Worm (Caenorhabditis elegans) whole organism, dauer: Measurements from ENCODE around the gene srr-1.

ENCODE experiments used
- unc-62 ChIP-seq: sonication (generic microtip); optimal IDR thresholded peaks from 2 replicates; lab custom pipeline; 2017; ENCODE audit warnings: missing biosample characterization, missing genetic modification reagents, missing genetic modification characterization

The srr-1 gene

DNA sequence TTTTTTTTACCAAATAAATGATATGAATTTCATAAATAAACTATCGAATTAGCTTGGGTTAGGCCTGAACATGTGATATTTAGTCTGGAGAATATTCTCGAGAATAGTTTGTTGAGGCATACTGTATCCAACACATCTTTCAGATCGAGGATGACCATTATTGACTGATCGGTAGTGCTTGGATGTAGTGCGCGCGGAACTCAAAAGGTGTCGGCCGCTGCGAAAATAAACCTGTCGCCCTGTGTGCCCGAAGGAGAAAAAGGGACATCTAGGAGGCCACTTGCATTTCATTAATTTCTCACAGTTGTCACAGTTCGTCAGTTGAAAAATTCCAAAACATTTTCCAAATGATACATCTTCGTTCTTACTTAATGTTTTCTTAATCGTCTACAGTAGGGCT is 10.6 kb upstream of the srr-1 start:
- TF ChIP-seq unc-62 (GFP tag; lab: Kevin White, UChicago), result no peak

DNA sequence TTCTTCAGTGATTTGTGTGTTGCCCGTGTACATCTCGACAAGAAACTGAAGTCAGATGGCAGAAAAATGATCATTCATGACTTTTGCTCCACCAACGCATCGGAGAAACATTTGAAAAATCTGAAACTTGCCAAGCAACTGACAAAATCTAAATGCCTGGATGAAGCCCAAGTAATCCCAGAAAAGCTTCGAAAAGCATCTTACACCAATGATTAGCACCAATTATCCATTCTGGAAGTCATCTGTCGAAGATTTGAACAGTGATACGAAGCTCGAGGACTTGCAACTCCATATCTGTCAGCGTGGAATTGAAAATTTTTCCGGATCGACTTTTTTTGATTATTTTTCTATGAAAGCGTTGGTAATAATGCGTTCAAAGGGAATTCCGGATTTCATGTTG is 9.9 kb upstream of the srr-1 start:
- TF ChIP-seq unc-62 (GFP tag; lab: Kevin White, UChicago), result no peak

DNA sequence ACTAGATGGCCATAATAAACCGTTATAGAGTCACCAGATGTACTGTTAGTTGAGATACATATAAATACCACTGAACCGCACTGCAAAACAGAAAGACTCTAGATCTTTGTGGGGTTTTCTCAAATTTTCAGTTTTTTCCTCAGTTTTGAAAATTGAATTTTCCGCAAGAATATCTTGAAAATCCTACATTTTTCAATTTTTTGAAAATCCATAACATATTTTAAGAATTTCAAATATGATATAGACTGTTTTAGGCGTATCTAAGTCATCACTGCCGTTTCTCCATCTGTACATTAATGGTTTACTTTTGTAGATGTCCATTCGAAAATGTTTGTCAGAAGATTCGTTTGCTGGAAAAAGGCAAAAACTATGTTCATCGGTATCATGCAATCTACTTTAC is 8.3 kb upstream of the srr-1 start, which contains the start of gene F42E8.1:
Gene F42E8.1, plus strand, starts transcription at position 301 of the 400 bp plus-strand sequence.
- no peak for TF ChIP-seq unc-62 (GFP tag; lab: Kevin White, UChicago)

DNA sequence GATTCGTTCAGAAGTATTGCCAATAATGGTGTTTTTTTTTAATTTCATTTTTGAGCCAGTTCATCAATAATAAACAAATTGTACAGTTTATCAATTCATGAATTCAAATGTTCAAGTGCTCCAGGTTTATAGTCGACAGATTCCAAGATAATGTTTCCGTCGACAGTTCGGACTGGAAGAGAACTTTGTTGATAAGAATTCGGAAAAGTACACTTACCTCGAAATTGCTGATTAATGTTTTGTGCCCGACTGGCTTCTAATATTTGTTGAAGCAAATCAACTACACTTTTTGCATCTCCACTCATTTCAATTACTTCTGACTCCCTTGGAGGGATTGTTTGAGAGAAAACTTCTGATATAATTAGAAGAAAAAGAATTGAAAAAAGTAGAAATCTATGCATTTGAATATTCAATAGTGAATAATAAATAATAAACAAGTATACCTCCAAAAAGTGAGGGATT is 4.4 kb downstream of the srr-1 start, which contains the start of gene W07G4.8:
Gene W07G4.8, minus strand, starts transcription at position 412 of the 462 bp plus-strand sequence.
- no peak for TF ChIP-seq unc-62 (GFP tag; lab: Kevin White, UChicago)

DNA sequence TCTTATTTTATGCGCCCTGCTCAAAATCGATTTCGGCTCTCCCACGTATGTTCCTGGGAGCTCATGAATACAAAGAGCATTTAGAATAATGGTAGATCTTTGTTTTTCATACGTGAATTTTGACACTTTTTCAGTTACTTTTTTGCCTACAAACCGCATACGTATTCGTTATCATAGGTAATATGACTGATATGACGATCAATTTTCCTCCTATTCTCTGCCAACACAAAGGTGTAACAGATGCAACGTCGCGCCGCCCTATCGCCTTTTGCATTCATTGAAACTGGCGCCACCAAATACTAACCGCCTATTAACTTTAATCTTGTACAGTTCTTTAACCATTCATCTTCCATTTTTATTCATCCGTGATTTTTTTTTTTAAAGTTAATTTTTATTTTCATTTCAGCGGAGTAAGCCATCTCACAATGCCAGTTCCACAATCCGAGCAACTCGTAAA is 5.9 kb downstream of the srr-1 start, which contains the start of gene W07G4.5:
Gene W07G4.5, plus strand, starts transcription at position 407 of the 457 bp plus-strand sequence.
- TF ChIP-seq unc-62 (GFP tag; lab: Kevin White, UChicago), result no peak

DNA sequence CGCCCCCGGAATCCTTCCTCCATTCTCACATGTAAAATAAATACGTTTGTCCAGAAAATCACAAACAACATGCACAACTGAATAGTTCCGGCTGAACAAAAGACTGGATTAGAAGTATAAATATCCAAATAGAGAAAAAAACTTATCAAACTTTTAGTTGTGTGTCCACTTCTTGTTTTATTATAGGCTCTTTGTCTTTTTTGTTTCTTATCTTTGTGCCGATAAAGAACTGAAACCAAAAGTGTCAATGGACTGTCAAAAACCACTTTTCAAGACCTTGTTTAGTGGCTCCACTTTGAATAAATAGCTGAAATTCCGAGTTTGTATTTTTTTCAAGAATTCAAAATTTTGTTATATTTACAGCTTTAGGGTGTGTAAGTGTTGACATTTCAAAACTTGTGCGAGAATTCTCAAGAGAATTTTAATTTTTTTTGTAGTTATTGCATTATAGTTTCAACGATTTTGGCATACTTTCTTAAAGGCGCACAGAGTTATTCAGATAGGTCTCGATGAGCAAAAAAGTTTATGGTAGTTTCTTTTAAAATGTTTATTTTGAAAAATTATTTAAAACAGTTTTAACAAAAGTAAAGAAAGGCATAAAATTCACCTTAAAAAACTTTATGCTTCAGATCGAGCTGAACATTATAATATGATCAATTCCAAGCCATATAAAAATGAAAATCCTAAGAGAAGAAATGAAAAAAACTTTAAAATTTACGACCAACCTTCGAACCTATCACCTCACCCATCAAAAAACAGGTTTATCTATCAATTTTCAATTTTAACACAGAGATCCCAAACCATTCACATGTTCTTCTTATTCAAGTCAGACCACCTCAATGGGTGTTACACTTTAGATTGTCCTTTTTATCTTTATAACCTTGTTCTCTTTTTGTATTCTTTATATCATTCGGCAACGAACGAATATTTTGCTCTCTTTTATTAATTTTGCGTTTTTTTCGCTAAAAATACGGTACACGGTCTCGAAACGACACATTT is 7.1 kb downstream of the srr-1 start:
- TF ChIP-seq unc-62 (GFP tag; lab: Kevin White, UChicago), result no peak

DNA sequence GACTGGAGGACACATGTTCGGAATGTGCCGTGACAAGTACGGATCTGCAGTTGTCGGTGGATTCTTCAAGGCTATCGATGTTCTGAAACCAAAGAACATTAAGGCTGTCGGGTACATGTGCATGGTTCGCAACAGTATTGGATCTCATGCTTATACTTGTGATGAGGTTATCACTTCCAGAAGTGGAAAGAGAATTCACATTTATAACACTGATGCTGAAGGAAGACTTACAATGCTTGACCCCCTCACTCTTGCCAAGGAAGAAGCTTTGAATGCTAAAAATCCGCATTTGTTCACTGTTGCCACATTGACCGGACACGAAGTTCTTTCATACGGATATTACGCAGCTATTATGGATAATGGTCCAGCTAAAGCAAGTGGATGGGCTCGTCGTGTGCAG is 8.5 kb downstream of the srr-1 start:
- TF ChIP-seq unc-62 (GFP tag; lab: Kevin White, UChicago), result no peak

DNA sequence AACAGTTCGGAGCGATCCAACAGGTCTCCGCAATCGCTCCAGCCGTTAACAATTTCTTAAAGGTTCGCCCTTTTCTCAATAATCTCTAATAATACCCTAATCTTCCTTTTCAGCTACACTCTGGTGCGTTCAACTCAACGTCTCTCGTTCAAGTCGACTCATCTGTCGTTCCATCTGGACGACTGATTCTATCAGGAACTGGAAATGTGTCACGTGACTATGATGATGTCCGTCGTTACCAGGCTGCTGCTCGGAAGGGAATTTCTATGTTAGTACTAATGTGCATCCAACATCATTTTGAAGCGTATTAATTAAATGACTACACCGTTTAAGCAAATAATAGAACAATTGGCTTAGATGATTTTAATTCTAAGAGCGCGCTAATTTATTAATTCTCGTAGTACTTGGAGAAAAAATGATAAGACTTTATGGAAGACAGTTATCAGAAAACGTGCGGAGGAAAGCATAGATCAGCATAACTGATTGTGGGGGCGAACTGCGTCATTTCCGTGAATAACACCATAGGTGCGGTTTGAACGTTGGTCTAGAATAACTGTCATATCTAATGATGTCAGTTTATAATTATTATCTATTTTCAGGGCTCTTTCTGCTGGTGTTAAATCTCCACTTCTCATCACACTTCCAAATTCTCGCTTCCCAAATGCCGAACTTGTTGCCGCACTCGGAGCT is 9.6 kb downstream of the srr-1 start:
- no peak for TF ChIP-seq unc-62 (GFP tag; lab: Kevin White, UChicago)

DNA sequence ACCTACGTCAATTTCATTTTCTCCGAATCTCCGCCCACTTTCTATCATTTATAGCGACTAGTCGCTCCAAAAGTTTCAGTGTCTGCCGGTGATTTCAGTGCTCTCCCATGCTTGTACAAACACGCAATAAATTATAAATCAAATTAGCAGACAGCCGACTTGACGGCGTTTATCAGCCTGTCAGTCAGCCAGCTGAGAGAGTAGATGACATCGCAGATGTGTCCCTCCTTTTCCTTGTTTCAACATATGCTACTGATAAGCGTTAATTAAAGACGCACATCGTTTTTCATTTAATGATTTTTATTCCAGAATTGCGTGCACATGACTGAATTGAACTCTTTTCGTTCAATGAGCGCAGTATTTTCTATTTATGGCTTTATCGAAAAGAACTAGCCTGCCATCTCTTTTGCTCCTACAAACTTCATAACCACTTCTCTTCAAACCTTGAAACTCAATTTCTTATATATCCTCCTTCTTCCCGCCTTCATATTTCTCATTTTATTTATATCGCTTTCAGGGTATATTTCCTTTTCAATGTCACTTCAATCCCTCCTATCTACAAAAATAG is 10.3 kb downstream of the srr-1 start, which contains the start of gene lap-2:
Gene lap-2, plus strand, starts transcription at position 518 of the 568 bp plus-strand sequence.
- no peak for TF ChIP-seq unc-62 (GFP tag; lab: Kevin White, UChicago)

DNA sequence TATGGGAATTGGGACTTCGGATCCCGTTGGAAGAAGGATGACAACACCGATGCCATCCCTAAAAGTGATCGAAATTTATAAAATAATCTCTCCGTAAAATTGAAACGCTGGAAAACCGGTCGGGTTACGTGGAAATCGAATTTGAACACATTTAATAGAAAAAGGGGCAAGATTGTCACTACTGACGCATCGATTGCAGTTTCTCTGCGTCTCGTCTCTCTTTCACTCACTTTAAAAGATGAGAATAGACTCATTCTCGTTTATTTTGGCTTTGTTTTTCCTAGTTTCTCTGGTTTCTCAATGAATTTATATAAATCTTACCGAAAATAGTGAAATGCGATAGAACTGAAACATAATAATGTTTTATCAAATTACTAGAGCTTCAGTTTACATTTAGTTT is 11.9 kb downstream of the srr-1 start, which contains the start of gene scyl-1:
Gene scyl-1, minus strand, starts transcription at position 56 of the 400 bp plus-strand sequence.
- TF ChIP-seq unc-62 (GFP tag; lab: Kevin White, UChicago), result no peak

DNA sequence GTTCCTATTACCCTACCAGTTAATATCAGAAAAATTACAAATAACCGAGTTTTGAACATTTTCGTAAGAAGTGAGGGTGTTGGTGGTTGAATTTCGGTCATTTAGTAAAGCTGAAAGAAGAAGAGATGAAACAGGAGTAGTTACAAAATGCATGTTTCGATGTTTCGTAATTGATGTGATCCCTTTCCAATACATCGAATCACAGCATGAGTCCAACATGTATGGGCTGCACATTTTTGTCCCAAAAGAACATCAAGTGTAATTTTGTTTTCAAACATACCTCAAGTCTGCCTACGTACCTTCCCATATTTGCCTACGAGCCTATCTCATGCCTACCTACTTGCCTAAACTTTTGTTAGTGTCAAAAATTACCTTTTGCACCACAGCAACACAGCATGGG is 17.1 kb downstream of the srr-1 start, which contains the start of gene W07G4.2:
Gene W07G4.2, minus strand, starts transcription at position 101 of the 400 bp plus-strand sequence.
- no peak for TF ChIP-seq unc-62 (GFP tag; lab: Kevin White, UChicago)

DNA sequence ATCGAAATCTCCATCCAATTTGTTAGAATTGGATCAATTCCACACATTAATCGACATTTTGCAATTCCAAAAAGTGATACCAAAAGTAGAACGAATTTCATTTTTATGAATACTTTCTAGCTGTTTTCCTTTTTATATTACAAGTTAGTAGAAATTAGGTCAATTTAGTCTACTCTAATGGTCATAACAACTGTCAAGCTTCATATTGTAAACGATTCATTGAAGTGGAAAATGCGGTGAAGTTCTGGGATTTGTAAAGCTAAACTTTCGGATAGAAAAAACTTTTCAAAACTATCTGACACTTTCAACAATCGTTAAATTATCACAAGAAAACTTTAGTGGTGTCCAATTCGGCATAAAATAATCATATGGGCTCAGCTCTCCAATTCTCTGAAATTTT is 18.9 kb downstream of the srr-1 start, which contains the start of gene W07G4.7:
Gene W07G4.7, minus strand, starts transcription at position 101 of the 400 bp plus-strand sequence.
- TF ChIP-seq unc-62 (GFP tag; lab: Kevin White, UChicago), result no peak

DNA sequence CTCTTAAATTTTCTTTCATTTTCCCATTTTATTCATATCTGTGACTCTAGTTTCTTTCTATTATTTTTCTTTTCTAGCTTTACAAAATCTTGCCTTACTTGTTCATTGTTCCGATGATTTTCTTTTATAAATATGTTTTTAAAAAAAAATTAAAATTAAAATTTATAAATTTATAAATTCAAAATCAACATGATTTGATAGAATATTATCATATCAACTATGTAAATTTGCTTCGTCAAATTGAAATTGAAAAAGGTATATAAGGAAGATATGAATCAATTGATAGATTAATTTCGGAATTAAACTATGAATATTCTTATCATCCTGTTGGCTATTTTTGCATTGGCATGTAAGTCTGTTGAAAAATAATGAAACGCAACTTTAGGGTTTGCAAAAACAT is 20.3 kb downstream of the srr-1 start, which contains the start of gene W07G4.1:
Gene W07G4.1, plus strand, starts transcription at position 301 of the 400 bp plus-strand sequence.
- TF ChIP-seq unc-62 (GFP tag; lab: Kevin White, UChicago), result no peak

DNA sequence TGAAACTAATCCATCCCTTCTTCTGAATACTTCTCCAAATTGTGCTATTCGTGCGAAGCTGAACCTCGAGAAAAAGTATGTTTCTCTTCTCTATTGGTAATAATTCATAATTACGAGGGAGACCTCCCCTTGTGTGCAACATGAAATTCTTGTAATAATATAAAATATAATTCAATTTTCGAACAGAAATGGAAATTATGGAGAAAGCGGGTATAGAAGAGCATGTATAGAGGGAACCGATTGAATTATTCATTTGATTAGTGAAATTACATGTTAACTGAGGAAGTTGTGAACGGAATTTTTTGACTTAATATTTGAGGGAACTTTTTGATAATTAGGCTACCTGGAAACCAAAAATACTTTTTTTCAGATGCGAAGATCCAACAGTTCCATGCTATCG is 24.7 kb downstream of the srr-1 start:
- TF ChIP-seq unc-62 (GFP tag; lab: Kevin White, UChicago), result no peak
